Worm (Caenorhabditis elegans) whole organism, L4 larva: ENCODE data around the gene K11E4.6.

Source experiments
- D1046.2 ChIP-seq: fragments of 200-800 bp; sonication (Bioruptor generic); IDR thresholded peaks from 2 replicates; pipeline ENCODE4 v1.3.6; 2022; ENCODE audit warnings: missing genetic modification characterization, missing compliant biosample characterization
- F26F4.8 ChIP-seq: fragments of 200-800 bp; sonication (Bioruptor generic); conservative IDR thresholded peaks from 2 replicates; pipeline ENCODE4 v1.3.6; 2022; ENCODE audit warnings: missing genetic modification characterization, missing compliant biosample characterization
- F37D6.2 ChIP-seq: sonication (generic microtip); optimal IDR thresholded peaks from 2 replicates; lab custom pipeline; 2016; ENCODE audit warnings: mild to moderate bottlenecking, missing genetic modification characterization, missing compliant biosample characterization
- R02D3.7 ChIP-seq: fragments of 150-350 bp; sonication (generic microtip); optimal IDR thresholded peaks from 3 replicates; lab custom pipeline; 2014; ENCODE audit warnings: missing biosample characterization, missing genetic modification characterization
- Y105C5A.15 ChIP-seq: fragments of 200-800 bp; sonication (Bioruptor generic); IDR thresholded peaks from 2 replicates; pipeline ENCODE4 v1.3.6; 2022; ENCODE audit warnings: missing genetic modification characterization, missing compliant biosample characterization
- ZK337.2 ChIP-seq: fragments of 200-800 bp; sonication (Bioruptor generic); IDR thresholded peaks from 2 replicates; pipeline ENCODE4 v1.3.6; 2022; ENCODE audit warnings: missing genetic modification reagents, missing genetic modification characterization, missing compliant biosample characterization
- ZK546.5 ChIP-seq, 2 experiments: sonication (generic microtip); optimal IDR thresholded peaks; 2 replicates each; lab custom pipeline; 2017; ENCODE audit warnings: missing biosample characterization in 2 of 2, missing genetic modification characterization in 2 of 2
- ama-1 ChIP-seq: fragments of 150-350 bp; optimal IDR thresholded peaks from 2 replicates; lab custom pipeline; 2014; ENCODE audit warnings: inconsistent platforms, mixed read lengths
- arid-1 ChIP-seq: fragments of 200-800 bp; sonication (Bioruptor generic); conservative IDR thresholded peaks from 2 replicates; pipeline ENCODE4 v1.3.6; 2022; ENCODE audit warnings: missing genetic modification reagents, missing genetic modification characterization, missing compliant biosample characterization
- ceh-82 ChIP-seq: sonication (generic microtip); optimal IDR thresholded peaks from 2 replicates; lab custom pipeline; 2017; ENCODE audit warnings: missing biosample characterization, missing genetic modification characterization
- ces-1 ChIP-seq: fragments of 150-350 bp; sonication (generic microtip); optimal IDR thresholded peaks from 4 replicates; lab custom pipeline; 2014; ENCODE audit warnings: missing biosample characterization, missing genetic modification reagents, missing genetic modification characterization
- ctbp-1 ChIP-seq: fragments of 200-800 bp; sonication (Bioruptor generic); IDR thresholded peaks from 2 replicates; pipeline ENCODE4 v1.3.6; 2022; ENCODE audit warnings: missing genetic modification reagents, missing genetic modification characterization, missing compliant biosample characterization
- daf-16 ChIP-seq, 3 experiments: sonication (generic microtip); optimal IDR thresholded peaks; 2 replicates each; lab custom pipeline; 2016 to 2017; ENCODE audit warnings: missing genetic modification characterization in 3 of 3, missing genetic modification reagents in 3 of 3, mild to moderate bottlenecking in 2 of 3, missing compliant biosample characterization in 2 of 3, missing biosample characterization in 1 of 3, moderate library complexity in 1 of 3
- dmd-6 ChIP-seq: fragments of 200-800 bp; sonication (Bioruptor generic); IDR thresholded peaks from 2 replicates; pipeline ENCODE4 v1.3.6; 2022; ENCODE audit warnings: missing genetic modification reagents, missing genetic modification characterization, missing compliant biosample characterization
- dpl-1 ChIP-seq: fragments of 150-350 bp; optimal IDR thresholded peaks from 2 replicates; lab custom pipeline; 2014; ENCODE audit warnings: missing biosample characterization, missing genetic modification reagents, missing genetic modification characterization
- dve-1 ChIP-seq: sonication (generic microtip); optimal IDR thresholded peaks from 2 replicates; lab custom pipeline; 2017; ENCODE audit warnings: antibody characterized with exemption, mild to moderate bottlenecking, missing genetic modification characterization, missing compliant biosample characterization; ENCODE audit not compliant: insufficient read depth
- fkh-10 ChIP-seq: fragments of 150-350 bp; optimal IDR thresholded peaks from 2 replicates; lab custom pipeline; 2014; ENCODE audit warnings: missing biosample characterization, missing genetic modification reagents, missing genetic modification characterization
- hlh-11 ChIP-seq: fragments of 200-800 bp; sonication (Bioruptor generic); optimal IDR thresholded peaks from 2 replicates; lab custom pipeline; 2018; ENCODE audit warnings: mild to moderate bottlenecking, missing genetic modification characterization, missing compliant biosample characterization
- hmg-1.1 ChIP-seq: fragments of 200-800 bp; sonication (Bioruptor generic); IDR thresholded peaks from 2 replicates; pipeline ENCODE4 v1.3.6; 2022; ENCODE audit warnings: missing genetic modification reagents, missing genetic modification characterization, missing compliant biosample characterization
- jun-1 ChIP-seq: fragments of 150-350 bp; optimal IDR thresholded peaks from 2 replicates; lab custom pipeline; 2014; ENCODE audit warnings: missing biosample characterization, missing genetic modification reagents, missing genetic modification characterization
- lin-38 ChIP-seq: fragments of 200-800 bp; sonication (Bioruptor generic); IDR thresholded peaks from 2 replicates; pipeline ENCODE4 v1.3.6; 2022; ENCODE audit warnings: missing genetic modification reagents, missing genetic modification characterization, missing compliant biosample characterization
- lir-3 ChIP-seq: sonication (generic microtip); optimal IDR thresholded peaks from 2 replicates; lab custom pipeline; 2016; ENCODE audit warnings: mild to moderate bottlenecking, missing genetic modification characterization, missing compliant biosample characterization
- madf-9 ChIP-seq: fragments of 200-800 bp; sonication (Bioruptor generic); conservative IDR thresholded peaks from 2 replicates; pipeline ENCODE4 v1.3.6; 2022; ENCODE audit warnings: missing genetic modification reagents, missing genetic modification characterization, missing compliant biosample characterization
- mdl-1 ChIP-seq, 2 experiments: fragments of 150-350 bp in 1 of 2; sonication (generic microtip) in 1 of 2; optimal IDR thresholded peaks; 2 replicates each; lab custom pipeline; 2014 to 2017; ENCODE audit warnings: missing biosample characterization in 2 of 2, missing genetic modification characterization in 2 of 2
- mdt-29 ChIP-seq: fragments of 200-800 bp; sonication (Bioruptor generic); IDR thresholded peaks from 2 replicates; pipeline ENCODE4 v1.3.6; 2022; ENCODE audit warnings: missing genetic modification reagents, missing genetic modification characterization, missing compliant biosample characterization
- mep-1 ChIP-seq: fragments of 150-350 bp; sonication (generic microtip); optimal IDR thresholded peaks from 3 replicates; lab custom pipeline; 2014; ENCODE audit warnings: missing biosample characterization, missing genetic modification characterization
- mxl-2 ChIP-seq: fragments of 200-800 bp; sonication (Bioruptor generic); conservative IDR thresholded peaks from 2 replicates; pipeline ENCODE4 v1.3.6; 2022; ENCODE audit warnings: missing genetic modification reagents, missing genetic modification characterization, missing compliant biosample characterization
- mxl-3 ChIP-seq: fragments of 200-800 bp; sonication (Bioruptor generic); optimal IDR thresholded peaks from 2 replicates; lab custom pipeline; 2018; ENCODE audit warnings: mild to moderate bottlenecking, missing genetic modification characterization, missing compliant biosample characterization
- nhr-102 ChIP-seq: sonication (generic microtip); optimal IDR thresholded peaks from 2 replicates; lab custom pipeline; 2016; ENCODE audit warnings: mild to moderate bottlenecking, missing genetic modification characterization, moderate library complexity, missing compliant biosample characterization
- nhr-25 ChIP-seq: sonication (generic microtip); optimal IDR thresholded peaks from 2 replicates; lab custom pipeline; 2017; ENCODE audit warnings: missing genetic modification characterization, mild to moderate bottlenecking, missing compliant biosample characterization, antibody characterized with exemption, moderate library complexity, borderline replicate concordance; ENCODE audit not compliant: insufficient read depth
- nhr-28 ChIP-seq: fragments of 150-350 bp; optimal IDR thresholded peaks from 2 replicates; lab custom pipeline; 2014; ENCODE audit warnings: missing biosample characterization, missing genetic modification characterization
- nhr-77 ChIP-seq: fragments of 150-350 bp; optimal IDR thresholded peaks from 2 replicates; lab custom pipeline; 2014; ENCODE audit warnings: missing biosample characterization, missing genetic modification characterization
- pha-4 ChIP-seq, 2 experiments: fragments of 150-350 bp in 1 of 2; fragments of 200-800 bp in 1 of 2; sonication (Bioruptor generic) in 1 of 2; IDR thresholded peaks in 1 of 2; optimal IDR thresholded peaks in 1 of 2; 2 replicates each; pipeline versions ENCODE4 v1.3.6 to Lab custom; 2014 to 2022; ENCODE audit warnings: missing genetic modification characterization in 2 of 2, missing genetic modification reagents in 2 of 2, missing biosample characterization in 1 of 2, missing compliant biosample characterization in 1 of 2
- php-3 ChIP-seq: fragments of 200-800 bp; sonication (Bioruptor generic); IDR thresholded peaks from 2 replicates; pipeline ENCODE4 v1.3.6; 2022; ENCODE audit warnings: missing genetic modification reagents, missing genetic modification characterization, missing compliant biosample characterization
- pqm-1 ChIP-seq: sonication (generic microtip); optimal IDR thresholded peaks from 2 replicates; lab custom pipeline; 2017; ENCODE audit warnings: missing biosample characterization, missing genetic modification characterization
- rbr-2 ChIP-seq: sonication (generic microtip); optimal IDR thresholded peaks from 2 replicates; lab custom pipeline; 2016; ENCODE audit warnings: missing genotype, missing genetic modification characterization, missing compliant biosample characterization
- sdz-12 ChIP-seq: fragments of 200-800 bp; sonication (Bioruptor generic); optimal IDR thresholded peaks from 2 replicates; lab custom pipeline; 2018; ENCODE audit warnings: mild to moderate bottlenecking, missing genetic modification characterization, missing compliant biosample characterization
- tra-1 ChIP-seq: fragments of 200-800 bp; sonication (Bioruptor generic); IDR thresholded peaks from 2 replicates; pipeline ENCODE4 v1.3.6; 2022; ENCODE audit warnings: missing genetic modification reagents, missing genetic modification characterization, missing compliant biosample characterization
- unc-39 ChIP-seq: sonication (generic microtip); optimal IDR thresholded peaks from 2 replicates; lab custom pipeline; 2017; ENCODE audit warnings: missing biosample characterization, missing genetic modification characterization
- unc-62 ChIP-seq, 3 experiments: fragments of 150-350 bp in 1 of 3; sonication (generic microtip); optimal IDR thresholded peaks in 2 of 3; peaks in 1 of 3; 1 replicate in 1 of 3; 2 replicates in 2 of 3; lab custom pipeline; 2014 to 2017; ENCODE audit warnings: missing biosample characterization in 3 of 3, missing genetic modification characterization in 3 of 3, missing genetic modification reagents in 3 of 3, missing genotype in 1 of 3
- zfp-3 ChIP-seq: fragments of 200-800 bp; sonication (Bioruptor generic); conservative IDR thresholded peaks from 2 replicates; pipeline ENCODE4 v1.3.6; 2022; ENCODE audit warnings: missing genetic modification reagents, missing genetic modification characterization, missing compliant biosample characterization
- ztf-11 ChIP-seq: fragments of 150-350 bp; optimal IDR thresholded peaks from 2 replicates; lab custom pipeline; 2014; ENCODE audit warnings: missing biosample characterization, missing genetic modification characterization

K11E4.6 gene

DNA sequence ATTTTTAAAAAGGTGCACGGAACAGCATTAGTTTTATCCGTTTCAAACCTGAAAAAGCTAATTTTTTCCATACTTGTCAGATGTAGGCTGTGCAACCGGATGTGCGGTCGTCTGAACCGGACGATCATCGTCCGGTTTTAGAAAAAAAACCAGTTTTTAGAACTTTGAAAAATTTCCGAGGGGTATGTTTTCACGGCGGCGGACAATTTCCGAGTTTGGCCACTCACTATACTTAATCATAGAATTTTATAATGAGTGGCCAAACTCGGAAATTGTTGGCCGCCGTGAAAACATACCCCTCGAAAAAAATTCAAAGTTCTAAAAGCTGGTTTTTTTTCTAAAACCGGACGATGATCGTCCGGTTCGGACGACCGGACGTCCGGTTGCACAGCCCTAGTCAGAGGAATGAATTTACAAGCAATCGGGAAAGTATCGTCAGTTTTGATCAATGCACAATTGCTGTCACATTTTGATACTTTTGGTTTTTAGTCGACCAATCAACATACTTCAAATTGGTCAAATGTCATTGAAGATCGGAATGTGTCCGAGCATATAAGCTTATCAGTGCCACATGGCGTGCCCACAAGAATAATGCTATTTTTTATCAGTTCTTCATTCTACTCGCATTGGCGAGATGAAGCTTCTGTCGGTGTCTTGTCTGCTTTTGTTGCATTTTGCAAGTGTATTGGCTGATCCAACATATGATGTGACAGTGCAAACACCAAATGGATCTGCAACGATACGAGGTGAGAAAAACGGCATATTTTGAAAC, 35.4 kb downstream of the K11E4.6 start, which contains the start of gene cest-13 (continued):
- TF ChIP-seq unc-62 (GFP tag; optimal IDR thresholded peaks at IDR 0.05 in 1 of 2; lab: Kevin White, UChicago): peak in 1 of 2 experiments; percentile 22
- TF ChIP-seq unc-62 (tag; optimal IDR thresholded peaks at IDR 0.05; lab: Kevin White, UChicago): no peak
- no peak for TF ChIP-seq zfp-3 (GFP tag; lab: Robert Waterston, UW)

DNA sequence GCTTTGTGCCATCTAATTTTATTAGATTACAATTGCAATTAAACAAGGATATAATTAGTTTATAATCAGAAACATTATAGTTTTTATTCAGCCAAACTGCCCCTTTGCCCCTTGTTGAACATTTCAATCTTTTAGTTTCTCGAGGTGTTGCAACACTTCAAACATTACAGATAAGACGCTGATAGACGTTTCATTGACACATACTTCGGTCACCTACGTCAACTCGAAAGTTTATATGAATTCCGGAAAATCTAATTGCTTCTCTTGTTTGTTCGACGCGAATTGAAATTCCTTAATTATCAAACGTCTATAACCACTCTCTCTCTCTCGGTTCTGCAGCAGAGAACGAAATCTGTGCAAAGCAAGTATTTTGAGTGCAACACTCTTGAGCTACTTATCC, 42.8 kb downstream of the K11E4.6 start:
- TF ChIP-seq nhr-28 (peak; percentile 47), mdl-1 (tag; optimal IDR thresholded peaks at IDR 0.05; lab: Kevin White, UChicago) (peak in 1 of 2 experiments; percentile 6), lir-3 (tag; lab: Kevin White, UChicago) (no peak), dmd-6 (peak; percentile 96), pha-4 (GFP tag; IDR thresholded peaks at IDR 0.05; lab: Robert Waterston, UW) (peak; percentile 36; the same call in 1 of the 2 replicates), pha-4 (tag; optimal IDR thresholded peaks at IDR 0.05; lab: Kevin White, UChicago) (no peak), mep-1 (tag; lab: Kevin White, UChicago) (no peak), unc-62 (GFP tag; optimal IDR thresholded peaks at IDR 0.05 in 1 of 2; lab: Kevin White, UChicago) (peak in 1 of 2 experiments; percentile 64), unc-62 (tag; optimal IDR thresholded peaks at IDR 0.05; lab: Kevin White, UChicago) (no peak), hlh-11 (tag; lab: Kevin White, UChicago) (peak; percentile 46), daf-16 (GFP tag; optimal IDR thresholded peaks at IDR 0.05; lab: Kevin White, UChicago) (no peak), daf-16 (tag; optimal IDR thresholded peaks at IDR 0.05; lab: Kevin White, UChicago) (peak; percentile 53), mdt-29 (no peak), php-3 (0 out of 2 replicates have a peak, but pooled peaks have one; percentile 32), dve-1 (peak; percentile 70), D1046.2 (GFP tag; lab: Robert Waterston, UW) (no peak), tra-1 (0 out of 2 replicates have a peak, but pooled peaks have one; percentile 70), F26F4.8 (no peak), nhr-77 (tag; lab: Kevin White, UChicago) (peak; percentile 40), pqm-1 (tag; lab: Kevin White, UChicago) (peak; percentile 29), unc-39 (no peak)

DNA sequence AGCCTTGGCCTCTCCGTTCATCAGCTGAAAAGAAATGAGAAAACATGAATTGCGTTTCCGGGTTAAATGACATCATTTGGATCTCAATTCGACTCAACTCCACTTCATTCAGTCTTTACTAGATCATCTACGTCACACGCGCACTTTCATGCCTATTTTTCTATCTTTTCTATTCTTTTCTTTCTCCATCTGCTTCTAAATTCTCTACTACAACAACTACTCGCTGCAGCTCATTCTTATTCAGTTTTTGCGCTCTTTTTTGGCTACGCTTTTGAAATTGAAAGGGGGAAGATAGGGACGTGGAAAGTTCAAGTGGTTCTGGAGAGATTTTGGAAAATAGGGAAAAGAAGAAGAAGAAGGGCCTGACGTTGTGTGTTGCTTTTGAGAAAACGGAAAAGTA, 44.1 kb downstream of the K11E4.6 start:
- TF ChIP-seq arid-1 (GFP tag; lab: Robert Waterston, UW) (no peak), ama-1 (lab: Kevin White, UChicago) (peak; percentile 16), hlh-11 (tag; lab: Kevin White, UChicago) (peak; percentile 22), R02D3.7 (no peak), ZK546.5 (tag; optimal IDR thresholded peaks at IDR 0.05; lab: Kevin White, UChicago) (no peak), ztf-11 (no peak), nhr-102 (tag; lab: Kevin White, UChicago) (no peak), sdz-12 (GFP tag; lab: Kevin White, UChicago) (no peak), dpl-1 (no peak), F37D6.2 (no peak), ces-1 (peak; percentile 49), jun-1 (no peak), Y105C5A.15 (GFP tag; lab: Robert Waterston, UW) (no peak), tra-1 (0 out of 2 replicates have a peak, but pooled peaks have one; percentile 37), unc-62 (GFP tag; optimal IDR thresholded peaks at IDR 0.05 in 1 of 2; lab: Kevin White, UChicago) (peak in 1 of 2 experiments; percentile 50), unc-62 (tag; optimal IDR thresholded peaks at IDR 0.05; lab: Kevin White, UChicago) (no peak), pha-4 (GFP tag; IDR thresholded peaks at IDR 0.05; lab: Robert Waterston, UW) (no peak), pha-4 (tag; optimal IDR thresholded peaks at IDR 0.05; lab: Kevin White, UChicago) (no peak), mdl-1 (tag; optimal IDR thresholded peaks at IDR 0.05; lab: Kevin White, UChicago) (peak in 1 of 2 experiments; percentile 45), ZK337.2 (GFP tag; lab: Robert Waterston, UW) (no peak), ceh-82 (tag; lab: Kevin White, UChicago) (no peak), unc-39 (no peak), lin-38 (0 out of 2 replicates have a peak, but pooled peaks have one; percentile 23), mxl-2 (GFP tag; lab: Robert Waterston, UW) (no peak), fkh-10 (GFP tag; lab: Kevin White, UChicago) (peak; percentile 96), mep-1 (tag; lab: Kevin White, UChicago) (peak; percentile 47), dmd-6 (peak; percentile 44), hmg-1.1 (GFP tag; lab: Robert Waterston, UW) (0 out of 2 replicates have a peak, but pooled peaks have one; percentile 34), ctbp-1 (peak; percentile 56), nhr-25 (tag; lab: Kevin White, UChicago) (no peak), mxl-3 (peak; percentile 7), madf-9 (GFP tag; lab: Robert Waterston, UW) (no peak), rbr-2 (tag; lab: Kevin White, UChicago) (peak; percentile 18)
